Worm (Caenorhabditis elegans) whole organism, dauer: ENCODE measurements around the gene C14A4.8.

ENCODE experiments used
- unc-62 ChIP-seq: sonication (generic microtip); optimal IDR thresholded peaks from 2 replicates; lab custom pipeline; 2017; ENCODE audit warnings: missing biosample characterization, missing genetic modification reagents, missing genetic modification characterization

The C14A4.8 gene

DNA sequence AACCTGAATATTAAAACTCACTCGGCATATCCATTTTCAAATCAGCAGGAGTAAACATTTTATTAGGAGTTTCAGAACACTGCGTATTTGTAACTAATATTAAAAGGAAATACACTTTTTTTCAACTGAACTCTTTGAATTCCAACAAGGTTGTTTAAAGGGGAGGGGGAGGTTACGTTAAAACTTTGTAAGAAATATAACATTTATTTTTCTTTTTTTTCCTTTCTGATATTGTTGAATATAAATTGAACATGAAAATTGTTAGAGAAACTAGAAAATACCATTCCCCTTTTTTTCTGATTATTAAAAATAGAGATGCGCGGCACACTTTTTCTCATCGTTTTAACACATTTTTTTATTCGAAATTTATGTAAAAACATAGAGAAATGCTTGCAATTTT lies at the start of gene C14A4.8:
TSS of gene C14A4.8 (minus strand) at position 101 of the 400 bp plus-strand sequence.
- TF ChIP-seq unc-62, result no peak

ce11 chrII:10646901-10647566 lies 49.1 kb upstream of the C14A4.8 start, which contains the start of gene M28.10:
Gene M28.10 (plus strand): TSS chrII:10647516.
- no peak for TF ChIP-seq unc-62

DNA sequence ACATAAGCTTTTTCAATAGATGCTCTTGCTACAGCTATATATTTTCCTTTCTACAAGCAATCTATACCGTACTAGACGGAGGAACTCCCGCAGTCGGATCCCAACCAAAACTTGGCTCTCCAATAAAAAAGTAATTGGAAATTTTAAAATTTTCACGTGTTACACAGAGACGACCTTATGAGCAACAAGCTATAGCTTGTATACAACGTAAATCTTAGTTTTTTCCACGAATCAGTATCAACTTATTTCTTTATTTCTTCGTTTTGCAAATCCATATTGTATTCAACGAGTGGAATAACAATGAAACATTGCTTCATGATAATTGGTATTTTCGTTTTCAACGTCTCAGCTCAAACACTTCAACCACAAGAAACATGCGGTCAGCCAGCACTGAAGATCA lies 45.5 kb upstream of the C14A4.8 start, which contains the start of gene M28.4:
TSS of gene M28.4 (plus strand) at position 301 of the 400 bp plus-strand sequence.
- TF ChIP-seq unc-62, result no peak

- no peak for TF ChIP-seq unc-62
These were observed 41.2 kb upstream of the C14A4.8 start, which contains the start of gene M28.9 for ce11 chrII:10639110-10639509. Gene M28.9 (plus strand): TSS chrII:10639410.

DNA sequence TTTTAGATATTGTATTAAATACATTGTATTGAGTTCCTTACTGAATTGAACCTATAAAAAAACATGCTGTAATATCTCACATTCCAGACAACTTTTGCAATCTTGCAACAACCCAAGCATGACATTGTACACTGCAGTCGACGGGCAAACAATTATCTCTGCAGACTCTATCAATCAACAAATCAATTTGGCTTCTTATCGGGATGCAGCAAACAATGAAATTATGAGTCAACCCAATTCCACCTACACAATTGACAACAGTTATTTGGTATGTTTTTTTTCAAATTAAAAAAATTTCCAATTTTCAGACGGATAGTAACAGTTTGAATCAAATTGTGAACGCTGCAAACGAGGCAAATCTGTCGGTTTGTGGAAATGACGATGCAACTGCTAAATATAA lies 33.0 kb upstream of the C14A4.8 start:
- TF ChIP-seq unc-62, result no peak

ce11 chrII:10627963-10628362 lies 30.0 kb upstream of the C14A4.8 start, which contains the start of gene M28.8:
Gene M28.8 (plus strand): TSS chrII:10628263.
- TF ChIP-seq unc-62, result no peak

ce11 chrII:10627086-10627485 lies 29.1 kb upstream of the C14A4.8 start:
- TF ChIP-seq unc-62, result no peak

ce11 chrII:10621965-10622364 lies 24.0 kb upstream of the C14A4.8 start, which contains the start of gene cutl-9:
Gene cutl-9 (plus strand): TSS chrII:10622265.
- TF ChIP-seq unc-62, result no peak

DNA sequence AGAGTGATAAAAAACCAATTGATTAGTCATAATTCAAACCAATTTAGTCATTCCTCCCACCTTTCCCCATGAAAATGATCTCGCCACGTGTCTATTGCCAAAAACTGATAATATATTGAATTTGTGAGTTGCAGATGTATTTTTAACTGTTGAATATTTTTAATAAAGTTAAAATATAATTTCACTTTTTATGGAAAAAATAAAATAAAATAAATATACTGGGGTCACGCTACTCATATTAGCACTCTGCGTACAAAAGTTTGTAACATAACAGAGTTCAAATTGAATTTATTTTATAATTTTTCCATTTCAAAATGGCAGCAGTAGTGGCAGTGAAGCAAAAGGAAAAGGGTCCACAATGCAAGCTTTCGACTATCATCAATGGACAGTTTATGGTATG lies 20.2 kb upstream of the C14A4.8 start, which contains the start of gene C14A4.13:
TSS of gene C14A4.13 (plus strand) at position 301 of the 400 bp plus-strand sequence.
- TF ChIP-seq unc-62, result no peak

DNA sequence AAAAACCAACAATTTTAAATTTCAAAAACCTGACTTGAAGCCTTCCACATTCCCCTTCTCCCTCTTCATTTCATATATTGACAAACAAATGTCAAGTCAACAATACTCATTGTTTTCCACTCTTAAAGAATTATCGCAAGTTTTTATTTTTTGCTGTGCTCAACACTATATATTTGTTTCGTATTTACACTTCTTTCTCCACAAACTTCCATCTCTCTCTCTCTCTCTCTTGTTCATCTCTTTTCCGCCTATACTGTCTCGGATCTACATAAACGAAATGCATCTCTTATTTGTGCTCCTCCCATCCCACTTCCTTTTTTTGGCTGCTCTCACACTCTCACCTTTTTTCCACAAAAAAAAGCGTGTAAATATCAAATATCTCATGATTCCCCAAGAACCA lies 14.8 kb upstream of the C14A4.8 start, which contains the start of gene C14A4.12:
TSS of gene C14A4.12 (plus strand) at position 301 of the 400 bp plus-strand sequence.
- no peak for TF ChIP-seq unc-62

DNA sequence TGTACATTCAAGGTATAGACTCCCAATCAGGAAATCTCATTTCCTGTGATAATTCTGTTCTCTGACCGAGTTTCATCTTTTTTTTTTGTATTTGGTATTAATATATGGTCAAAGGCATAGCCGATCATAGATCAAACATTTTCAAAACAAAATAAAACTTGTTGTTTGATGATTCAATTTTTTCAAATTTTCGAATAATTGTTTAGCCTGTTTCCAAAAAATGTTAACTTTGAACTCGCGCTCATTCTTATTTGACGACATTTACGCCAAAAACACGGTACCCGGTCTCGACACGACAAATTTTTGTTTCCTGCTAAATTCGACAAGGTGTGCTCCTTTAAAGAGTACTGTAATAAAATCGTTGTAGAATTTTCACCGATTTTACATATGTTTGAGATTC lies 10.9 kb upstream of the C14A4.8 start:
- TF ChIP-seq unc-62, result no peak

- no peak for TF ChIP-seq unc-62
These were observed 9.5 kb upstream of the C14A4.8 start, which contains the start of gene ccm-3 for ce11 chrII:10607238-10607961. Gene ccm-3 (minus strand): TSS chrII:10607275.

DNA sequence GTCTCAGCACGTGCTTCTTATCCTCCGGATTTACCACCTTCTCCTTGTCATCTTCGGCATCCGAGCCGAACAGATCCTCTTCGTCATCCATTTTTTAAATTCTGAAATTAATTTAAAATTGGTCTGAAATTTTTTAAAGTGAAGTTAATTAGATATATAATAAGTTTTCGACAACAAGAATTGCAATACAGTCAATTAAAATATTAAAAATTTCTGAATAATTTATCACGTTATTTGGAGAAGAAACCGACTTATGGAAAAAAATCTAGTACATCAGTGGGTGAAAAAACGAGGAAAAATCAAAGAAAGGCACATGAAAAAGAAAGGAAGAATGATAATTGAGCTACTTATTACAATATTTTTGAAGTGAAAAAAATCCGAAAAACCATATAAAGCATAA lies 7.6 kb upstream of the C14A4.8 start, which contains the start of gene taf-13:
TSS of gene taf-13 (minus strand) at position 101 of the 400 bp plus-strand sequence.
- no peak for TF ChIP-seq unc-62

ce11 chrII:10603560-10603959 lies 5.6 kb upstream of the C14A4.8 start:
- TF ChIP-seq unc-62, result no peak

- no peak for TF ChIP-seq unc-62
These were observed 4.2 kb upstream of the C14A4.8 start, which contains the start of gene srv-2 for ce11 chrII:10602184-10602583. Gene srv-2 (minus strand): TSS chrII:10602284.

DNA sequence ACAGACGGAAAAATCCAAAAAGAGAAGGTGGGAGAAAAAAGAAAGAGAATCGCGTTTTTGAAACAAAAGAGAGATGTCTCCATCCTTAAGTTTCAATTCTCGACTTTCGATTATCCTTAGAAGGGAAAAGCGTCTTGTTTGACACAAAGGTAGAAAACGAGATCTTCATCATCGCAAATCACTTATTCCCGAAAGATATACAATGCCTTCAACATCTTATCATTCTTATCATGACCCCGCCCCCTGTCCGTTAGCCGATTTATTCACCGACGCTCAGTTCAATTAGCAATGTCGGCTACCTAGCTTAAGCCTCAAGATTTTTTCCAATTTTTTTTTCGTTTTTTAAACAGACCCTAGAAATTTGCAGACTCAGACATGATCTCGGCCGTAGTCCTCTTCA lies 1.0 kb upstream of the C14A4.8 start, which contains the start of gene C14A4.9:
TSS of gene C14A4.9 (plus strand) at position 368 of the 400 bp plus-strand sequence.
- no peak for TF ChIP-seq unc-62

DNA sequence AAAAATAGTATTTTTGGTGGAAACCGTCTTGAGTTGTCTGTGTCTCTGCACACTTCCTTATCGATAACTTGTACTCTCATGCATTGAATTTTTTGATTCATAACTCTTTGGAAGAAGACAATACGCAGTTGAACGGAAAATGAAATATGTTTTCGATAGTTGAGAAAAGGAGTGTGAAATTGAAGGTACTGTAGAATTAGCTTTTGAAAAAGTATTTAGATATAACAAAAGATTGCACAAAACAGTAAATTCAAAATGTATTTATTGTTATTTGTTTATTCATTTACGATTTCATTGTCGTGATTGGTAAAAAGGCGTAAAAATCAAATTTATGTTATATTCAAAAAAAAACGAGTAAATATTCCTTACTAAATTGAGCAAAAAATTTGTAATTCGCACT lies 1.5 kb downstream of the C14A4.8 start, which contains the start of gene C14A4.7:
TSS of gene C14A4.7 (minus strand) at position 101 of the 400 bp plus-strand sequence.
- TF ChIP-seq unc-62, result no peak
